Fruit fly (Drosophila melanogaster): Measurements from ENCODE around the gene stg.

DNA sequence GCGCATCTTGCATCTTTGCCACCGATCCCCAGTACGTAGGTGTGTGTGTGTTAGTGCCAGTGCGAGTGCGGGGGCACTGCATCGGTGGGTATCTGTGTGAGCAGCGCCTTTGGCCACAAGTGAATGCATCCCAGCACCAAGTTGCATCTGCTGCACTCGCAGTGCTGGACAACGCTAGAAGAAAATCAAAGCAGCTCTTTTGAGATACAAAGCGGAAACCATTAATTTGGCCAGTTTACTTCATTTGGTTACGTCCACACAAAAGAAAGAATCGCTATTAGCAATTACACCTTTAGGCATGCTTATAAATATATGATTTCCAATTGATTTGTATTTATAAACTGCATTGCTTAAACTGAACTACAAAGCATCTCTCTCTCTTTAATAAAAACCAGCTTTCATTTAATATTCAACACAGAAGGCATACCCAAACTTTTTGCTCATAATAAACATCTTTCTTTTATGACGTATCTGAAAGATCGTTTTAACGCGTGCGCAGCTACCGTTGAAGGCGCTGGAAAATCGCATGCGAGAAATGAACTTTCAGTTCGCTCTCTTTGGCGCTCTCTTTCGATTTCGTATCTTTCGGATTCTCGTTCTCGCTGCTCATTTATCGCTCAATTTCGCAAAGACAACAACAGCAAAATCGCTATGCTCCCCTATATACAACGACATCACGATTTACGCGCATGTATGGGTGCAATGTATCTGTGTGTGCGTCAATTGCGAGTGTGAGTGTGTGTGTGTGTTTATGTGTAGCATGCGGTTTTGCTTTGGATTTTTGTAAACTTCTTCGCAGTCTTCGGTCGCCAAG, 49.2 kb downstream of the stg start:
- TF ChIP-seq Vsx2 (GFP tag; optimal IDR thresholded peaks at IDR 0.05; ENCODE audit: partially characterized antibody) (peak; percentile 41), brk (GFP tag; optimal IDR thresholded peaks at IDR 0.05) (peak; percentile 31), Hr78 (GFP tag; optimal IDR thresholded peaks at IDR 0.05) (no peak), h (GFP tag; optimal IDR thresholded peaks at IDR 0.05) (no peak), Dfd (GFP tag; optimal IDR thresholded peaks at IDR 0.05) (no peak), foxo (GFP tag; optimal IDR thresholded peaks at IDR 0.05) (no peak)
